Worm (Caenorhabditis elegans) whole organism, L2 larva: ENCODE measurements around the gene spi-1.

Experiments
- aly-2 ChIP-seq: fragments of 150-350 bp; optimal IDR thresholded peaks from 2 replicates; lab custom pipeline; 2014; ENCODE audit warnings: missing biosample characterization, missing genetic modification characterization
- ama-1 ChIP-seq: fragments of 150-350 bp; optimal IDR thresholded peaks from 2 replicates; lab custom pipeline; 2018; ENCODE audit warnings: inconsistent platforms
- ceh-82 ChIP-seq: fragments of 150-350 bp; optimal IDR thresholded peaks from 2 replicates; lab custom pipeline; 2014; ENCODE audit warnings: missing biosample characterization, missing genetic modification characterization
- lin-11 ChIP-seq: fragments of 150-350 bp; sonication (generic microtip); optimal IDR thresholded peaks from 2 replicates; lab custom pipeline; 2014; ENCODE audit warnings: missing biosample characterization, missing genetic modification characterization, inconsistent platforms, mixed read lengths
- lin-39 ChIP-seq: fragments of 150-350 bp; optimal IDR thresholded peaks from 2 replicates; lab custom pipeline; 2014; ENCODE audit warnings: missing biosample characterization, missing genetic modification reagents, missing genetic modification characterization
- mab-5 ChIP-seq: fragments of 150-350 bp; optimal IDR thresholded peaks from 2 replicates; lab custom pipeline; 2014; ENCODE audit warnings: missing biosample characterization, missing genetic modification characterization
- unc-39 ChIP-seq: fragments of 150-350 bp; optimal IDR thresholded peaks from 2 replicates; lab custom pipeline; 2014; ENCODE audit warnings: missing biosample characterization, missing genetic modification characterization

DNA sequence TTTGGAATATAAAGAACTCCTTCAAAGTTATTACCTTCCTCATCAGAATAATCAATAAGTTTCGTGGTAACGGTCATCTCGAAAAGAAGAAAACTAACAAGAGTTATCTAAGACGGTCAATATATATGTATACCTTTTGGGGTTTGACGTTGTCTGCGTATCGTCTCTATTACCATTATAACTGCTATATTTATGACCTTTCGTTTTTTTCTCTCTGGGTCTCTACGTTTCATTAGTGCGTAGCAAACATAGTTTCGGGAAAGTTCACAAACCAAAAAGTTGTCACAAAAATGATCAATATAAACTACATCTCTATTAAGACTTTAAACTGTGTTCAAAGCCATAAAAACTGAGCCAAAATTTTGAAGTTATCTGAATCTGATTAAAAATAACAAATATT, 38.8 kb upstream of the spi-1 start, which contains the start of gene D1022.4:
- TF ChIP-seq lin-11 (tag; lab: Kevin White, UChicago) (no peak), ama-1 (lab: Kevin White, UChicago) (no peak), aly-2 (tag; lab: Kevin White, UChicago) (no peak), ceh-82 (no peak), unc-39 (no peak), lin-39 (tag; lab: Kevin White, UChicago) (no peak), mab-5 (tag; lab: Kevin White, UChicago) (no peak)
